Worm (Caenorhabditis elegans) whole organism, mixed stage, embryonic: Measurements from ENCODE around the gene fkh-4.

ENCODE experiments used
- M03D4.4 ChIP-seq: sonication (generic microtip); optimal IDR thresholded peaks from 2 replicates; lab custom pipeline; 2017; ENCODE audit warnings: mild to moderate bottlenecking, missing genetic modification characterization, missing compliant biosample characterization
- blmp-1 ChIP-seq: fragments of 150-350 bp; optimal IDR thresholded peaks from 2 replicates; lab custom pipeline; 2014; ENCODE audit warnings: missing biosample characterization, missing genetic modification characterization
- ceh-39 ChIP-seq: fragments of 150-350 bp; optimal IDR thresholded peaks from 2 replicates; lab custom pipeline; 2014; ENCODE audit warnings: missing biosample characterization, missing genetic modification characterization
- flh-1 ChIP-seq: fragments of 200-800 bp; sonication (Bioruptor generic); optimal IDR thresholded peaks from 2 replicates; lab custom pipeline; 2018; ENCODE audit warnings: mild to moderate bottlenecking, missing genetic modification characterization, moderate library complexity, missing compliant biosample characterization
- nhr-2 ChIP-seq: fragments of 150-350 bp; optimal IDR thresholded peaks from 2 replicates; lab custom pipeline; 2014; ENCODE audit warnings: missing biosample characterization, missing genetic modification characterization
- nhr-76 ChIP-seq: sonication (generic microtip); optimal IDR thresholded peaks from 2 replicates; lab custom pipeline; 2017; ENCODE audit warnings: missing biosample characterization, missing genetic modification characterization
- pha-4 ChIP-seq: fragments of 150-350 bp; optimal IDR thresholded peaks from 2 replicates; lab custom pipeline; 2018; ENCODE audit warnings: missing biosample characterization, missing genetic modification reagents, missing genetic modification characterization
- unc-62 ChIP-seq: fragments of 150-350 bp; optimal IDR thresholded peaks from 2 replicates; lab custom pipeline; 2014; ENCODE audit warnings: missing biosample characterization, missing genetic modification reagents, missing genetic modification characterization
- ztf-11 ChIP-seq: fragments of 150-350 bp; optimal IDR thresholded peaks from 2 replicates; lab custom pipeline; 2014; ENCODE audit warnings: missing biosample characterization, missing genetic modification characterization

- no peak for TF ChIP-seq ztf-11 (tag; lab: Kevin White, UChicago)
- no peak for TF ChIP-seq M03D4.4 (tag; lab: Kevin White, UChicago)
- TF ChIP-seq pha-4 (tag; lab: Kevin White, UChicago): peak; percentile 79
- no peak for TF ChIP-seq nhr-76 (tag; lab: Kevin White, UChicago)
- peak; percentile 13 for TF ChIP-seq nhr-2
- no peak for TF ChIP-seq flh-1
- no peak for TF ChIP-seq blmp-1 (tag; lab: Kevin White, UChicago)
- no peak for TF ChIP-seq ceh-39 (tag; lab: Kevin White, UChicago)
- no peak for TF ChIP-seq unc-62
Observed at ce11 chrX:13396550-13397023, 32.1 kb downstream of the fkh-4 start, which contains the start of gene F02C12.3.
